Worm (Caenorhabditis elegans): ENCODE measurements around the gene pld-1.

The pld-1 gene

DNA sequence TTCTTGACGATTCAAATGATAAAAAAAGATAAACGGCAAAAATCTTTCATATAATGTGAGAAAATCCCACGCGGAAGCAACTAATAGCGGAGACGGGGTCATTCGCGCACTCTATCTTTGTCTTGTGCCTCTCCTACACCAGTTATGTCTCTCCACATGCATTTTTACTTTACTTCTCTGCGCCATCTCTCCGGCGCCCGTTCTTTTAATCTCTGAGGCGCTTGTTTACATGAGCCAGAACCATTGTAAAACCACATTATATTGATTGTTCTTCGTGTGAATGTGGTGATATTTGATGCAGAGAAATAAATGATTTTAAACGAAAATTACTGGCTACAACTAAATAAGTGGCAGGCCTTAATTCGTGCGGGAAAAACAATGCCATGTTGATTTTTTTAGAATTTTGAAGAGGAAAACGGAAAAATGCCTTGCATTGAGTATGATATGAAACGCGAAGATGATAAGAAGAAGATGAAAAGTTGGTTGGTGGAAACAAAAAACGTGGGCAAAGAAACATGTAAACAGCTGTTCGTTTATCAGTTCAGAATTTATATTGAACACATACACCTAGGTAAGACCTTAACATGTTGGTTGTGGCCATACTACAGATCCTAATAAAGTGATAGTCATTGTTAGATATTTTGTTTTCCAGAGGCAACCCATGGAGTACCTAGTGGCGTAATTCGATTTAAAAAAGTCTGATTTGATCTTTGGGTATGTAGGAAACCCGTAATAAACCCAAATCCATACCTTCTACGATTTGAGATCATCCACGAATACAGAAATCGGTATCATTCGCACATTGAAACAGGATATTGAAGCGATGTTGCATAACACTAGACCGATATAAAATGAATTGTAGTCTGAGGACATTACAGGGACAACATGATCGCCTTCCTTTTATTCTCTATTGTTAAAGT is 1.1 kb upstream of the pld-1 start, which contains the start of gene C04G6.2:
C04G6.2 (plus strand) TSS at position 870 of the 920 bp plus-strand sequence.
- TF ChIP-seq unc-62 (GFP tag; optimal IDR thresholded peaks at IDR 0.05), result no peak

DNA sequence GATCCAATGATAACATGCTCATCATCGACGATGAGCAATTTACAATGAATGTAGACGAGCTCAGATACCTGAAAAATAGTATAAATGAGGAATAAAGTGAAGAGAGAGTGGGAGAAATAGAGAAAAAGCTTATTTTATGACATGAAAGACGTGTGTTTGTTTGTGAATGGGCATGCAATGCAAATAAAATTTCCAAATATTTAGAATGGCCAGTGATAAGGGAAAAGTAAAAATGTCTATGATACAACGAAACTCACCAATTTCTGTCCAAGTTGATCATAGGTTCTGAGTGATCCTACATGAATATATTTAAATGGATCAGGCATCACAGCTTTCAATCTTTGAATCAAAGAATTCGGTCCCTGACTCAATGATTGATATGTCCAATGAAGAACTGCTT is 5.3 kb downstream of the pld-1 start:
- TF ChIP-seq unc-62 (GFP tag; optimal IDR thresholded peaks at IDR 0.05), result no peak

DNA sequence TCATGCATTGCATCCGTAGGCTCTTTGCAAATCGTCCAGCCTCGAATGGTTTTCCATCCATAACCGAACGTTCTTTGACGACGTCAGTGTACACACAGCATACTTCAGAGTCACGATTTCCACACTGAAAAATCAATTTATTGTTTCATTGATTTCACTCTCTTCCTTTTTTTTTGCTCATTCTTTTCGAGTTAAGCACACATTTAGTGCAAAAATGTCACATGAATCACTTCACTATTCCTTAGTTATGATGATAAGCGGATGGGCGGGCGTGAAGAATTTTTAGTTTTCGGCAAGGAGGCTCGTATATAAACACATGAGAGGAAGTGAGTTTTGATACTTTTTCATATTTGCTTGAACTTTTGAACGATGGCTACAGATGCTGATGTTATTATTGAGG is 6.0 kb downstream of the pld-1 start, which contains the start of gene txt-9:
txt-9 (plus strand) TSS at position 336 of the 400 bp plus-strand sequence.
- no peak for TF ChIP-seq unc-62 (GFP tag; optimal IDR thresholded peaks at IDR 0.05)

DNA sequence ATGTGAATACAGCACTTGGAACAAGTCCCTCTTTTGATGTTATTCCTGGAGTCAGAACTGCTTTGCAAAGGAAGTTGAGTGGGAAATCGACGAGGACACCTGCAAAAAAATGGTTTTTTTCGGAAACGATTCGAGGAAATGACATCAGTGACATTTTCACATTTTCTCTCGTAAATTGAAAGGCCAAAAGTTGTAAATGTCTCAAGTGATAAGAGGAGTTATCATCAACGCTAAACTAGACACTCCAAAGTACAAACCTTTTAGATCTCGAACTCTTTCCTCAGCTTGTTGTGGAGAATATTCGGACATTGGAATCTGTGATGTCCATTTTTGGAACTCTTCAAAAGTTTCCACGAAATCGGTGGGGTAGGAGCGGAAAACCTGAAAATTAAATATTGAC is 7.3 kb downstream of the pld-1 start:
- no peak for TF ChIP-seq unc-62 (GFP tag; optimal IDR thresholded peaks at IDR 0.05)

DNA sequence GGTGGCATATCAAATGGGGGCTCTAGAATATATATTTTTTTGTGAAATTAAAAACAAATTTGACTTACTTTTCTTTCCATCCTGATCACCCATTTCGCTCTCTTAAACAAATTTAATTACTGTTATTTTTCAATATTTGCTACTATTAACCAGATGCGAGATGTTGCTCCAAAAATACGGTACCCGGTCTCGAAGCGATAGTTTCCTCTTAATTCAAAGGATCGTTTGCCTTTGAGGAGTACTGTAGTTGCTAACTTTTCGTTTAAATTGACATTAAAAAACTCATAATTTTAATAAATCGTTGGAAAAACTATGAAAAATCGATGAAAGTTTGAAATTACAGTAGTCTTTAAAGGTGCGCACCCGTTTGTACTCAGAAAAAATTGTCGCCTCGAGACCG is 8.1 kb downstream of the pld-1 start, which contains the start of gene C04G6.4:
C04G6.4 (minus strand) TSS at position 101 of the 400 bp plus-strand sequence.
- TF ChIP-seq unc-62 (GFP tag; optimal IDR thresholded peaks at IDR 0.05), result no peak

DNA sequence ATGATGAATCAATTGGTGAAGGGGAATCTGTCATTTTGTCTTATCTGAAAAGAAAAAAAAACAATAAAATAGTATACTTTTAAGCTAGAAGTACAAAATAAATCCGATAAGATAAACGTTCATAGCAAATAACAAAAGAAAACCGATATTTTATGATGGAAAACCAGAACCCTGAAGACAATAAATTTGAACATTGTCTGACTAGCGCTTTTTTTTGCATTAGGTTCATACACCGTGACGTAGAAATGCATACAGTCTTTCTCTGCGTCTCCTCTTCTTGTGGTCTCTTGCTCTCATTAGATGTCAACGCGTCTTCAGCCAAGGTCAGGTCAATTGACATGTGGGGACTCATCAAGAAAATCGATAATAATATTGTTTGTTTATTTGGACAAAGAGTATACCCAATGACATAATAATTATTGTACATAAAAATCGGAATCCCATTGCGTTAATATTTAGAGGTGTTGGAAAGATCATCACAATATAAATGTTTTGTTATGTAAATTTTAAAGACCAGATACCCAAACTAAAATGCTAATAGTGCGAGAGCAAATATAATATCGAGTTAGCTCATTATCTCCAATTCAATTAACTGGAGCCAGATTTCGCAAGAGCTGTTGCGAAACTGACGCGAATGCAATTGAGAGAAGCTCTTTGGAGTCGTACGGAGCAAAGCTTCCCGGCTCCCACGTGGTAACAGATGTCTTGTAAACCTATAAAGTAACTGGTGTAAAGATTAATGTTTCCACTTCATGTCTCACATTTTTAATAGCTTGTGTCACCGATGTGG is 10.2 kb downstream of the pld-1 start, which contains the start of gene dsh-2:
dsh-2 (minus strand) TSS at position 51 of the 790 bp plus-strand sequence.
- no peak for TF ChIP-seq unc-62 (GFP tag; optimal IDR thresholded peaks at IDR 0.05)

DNA sequence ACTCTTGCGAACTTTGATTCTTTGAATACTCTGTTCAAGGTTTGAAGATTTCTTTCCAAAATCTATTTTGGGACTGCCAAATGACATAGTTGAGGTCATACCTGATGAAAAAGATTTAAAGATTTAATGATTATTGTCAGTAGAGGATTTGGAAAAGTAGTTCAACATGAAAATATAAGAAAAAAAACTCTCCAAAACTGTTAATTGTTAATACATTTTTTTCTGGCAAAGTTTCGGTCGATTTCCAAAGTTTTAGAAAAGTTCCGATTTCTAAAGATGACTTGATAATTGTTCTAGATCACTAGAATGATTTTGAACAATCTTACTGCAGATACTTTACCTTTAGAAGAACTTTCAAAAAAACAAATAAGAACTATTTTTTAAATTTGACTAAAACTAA is 20.2 kb downstream of the pld-1 start, which contains the start of gene C27A2.7:
C27A2.7 (minus strand) TSS at position 101 of the 400 bp plus-strand sequence.
- TF ChIP-seq unc-62 (GFP tag; optimal IDR thresholded peaks at IDR 0.05), result no peak

DNA sequence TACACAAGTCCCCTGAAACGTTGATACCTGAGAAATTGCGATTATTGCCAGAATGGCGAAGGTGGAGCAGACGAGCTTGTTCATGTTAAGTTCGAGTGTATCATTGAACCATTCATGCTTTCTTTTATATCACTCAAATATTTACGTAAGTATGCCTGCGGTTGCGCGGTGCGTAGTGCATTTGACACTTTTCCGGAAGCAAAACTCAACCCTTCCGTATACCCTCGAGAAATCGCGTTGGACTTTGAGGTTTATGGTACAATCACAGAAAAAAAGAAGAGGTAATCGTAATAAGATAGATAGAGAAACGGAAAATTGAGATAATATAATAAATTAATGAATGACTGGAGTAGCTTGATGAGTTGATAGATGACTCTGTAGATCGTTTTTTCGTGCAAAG is 22.0 kb downstream of the pld-1 start, which contains the start of gene idpb-2:
idpb-2 (minus strand) TSS at position 101 of the 400 bp plus-strand sequence.
- no peak for TF ChIP-seq unc-62 (GFP tag; optimal IDR thresholded peaks at IDR 0.05)

DNA sequence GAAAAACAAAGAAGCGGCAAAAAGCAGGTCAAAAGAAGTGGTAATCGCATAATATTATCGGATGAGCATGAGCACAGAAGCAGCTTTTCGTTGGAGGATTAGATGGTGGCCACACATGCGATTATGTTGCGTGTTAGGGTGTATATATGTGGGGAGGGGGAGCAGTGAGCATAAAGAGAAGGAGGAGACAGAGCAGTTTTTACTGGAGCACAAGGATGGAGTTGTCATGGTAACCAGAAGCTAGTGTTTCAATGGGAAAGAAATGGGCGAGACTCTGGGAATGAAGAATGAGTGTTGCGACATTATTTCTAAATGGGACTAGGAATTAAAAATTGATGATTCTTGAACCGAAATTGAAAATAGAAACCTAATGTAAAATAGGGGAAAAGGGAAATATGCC is 23.6 kb downstream of the pld-1 start, which contains the start of gene C27A2.8:
C27A2.8 (minus strand) TSS at position 117 of the 400 bp plus-strand sequence.
- TF ChIP-seq unc-62 (GFP tag; optimal IDR thresholded peaks at IDR 0.05), result no peak

DNA sequence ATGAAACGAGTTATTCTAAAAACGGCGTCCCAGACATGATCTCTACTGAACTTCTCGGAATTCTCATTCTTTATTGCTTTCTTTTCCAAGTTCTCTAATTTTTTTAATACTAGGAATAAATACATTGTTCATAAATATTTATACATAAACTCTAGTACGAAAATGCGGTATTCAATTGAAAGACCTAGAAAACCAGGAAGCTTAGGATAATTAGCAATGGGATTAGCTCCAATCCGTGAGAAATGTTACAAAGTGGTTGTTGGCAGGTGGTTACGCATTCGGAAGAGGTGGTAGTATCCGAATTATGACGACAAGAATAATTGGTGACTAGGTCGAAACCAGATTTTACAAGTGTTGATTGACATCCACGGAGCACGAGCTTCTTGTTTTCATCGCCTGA is 24.5 kb downstream of the pld-1 start:
- no peak for TF ChIP-seq unc-62 (GFP tag; optimal IDR thresholded peaks at IDR 0.05)

DNA sequence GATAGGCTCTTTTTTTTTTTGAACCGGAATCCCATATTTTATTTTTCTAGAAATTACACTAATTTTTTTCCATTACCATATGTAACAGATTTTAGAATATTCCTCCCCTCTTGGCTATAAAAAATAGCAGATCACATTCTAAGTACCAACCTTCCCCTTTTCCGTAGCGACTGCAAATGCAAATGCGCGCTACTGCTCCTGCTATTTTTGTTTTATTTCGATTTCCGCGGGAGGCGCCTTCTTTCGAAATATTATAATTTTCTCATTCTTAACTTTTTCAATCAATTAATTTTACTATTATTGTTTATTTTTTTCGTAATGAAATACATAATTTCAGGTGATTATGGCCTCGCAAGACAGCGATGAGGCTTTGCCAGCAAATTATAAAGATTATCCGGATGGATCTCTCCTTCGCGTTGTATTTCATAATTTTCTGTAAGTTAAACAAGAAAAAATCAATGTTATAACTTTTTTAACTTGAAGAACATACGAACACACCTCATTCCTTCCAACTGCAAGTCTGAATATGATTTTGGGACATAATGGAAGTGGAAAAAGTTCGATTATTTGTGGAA is 29.6 kb downstream of the pld-1 start, which contains the start of gene smc-5:
smc-5 (plus strand) TSS at position 332 of the 575 bp plus-strand sequence.
- no peak for TF ChIP-seq unc-62 (GFP tag; optimal IDR thresholded peaks at IDR 0.05)

DNA sequence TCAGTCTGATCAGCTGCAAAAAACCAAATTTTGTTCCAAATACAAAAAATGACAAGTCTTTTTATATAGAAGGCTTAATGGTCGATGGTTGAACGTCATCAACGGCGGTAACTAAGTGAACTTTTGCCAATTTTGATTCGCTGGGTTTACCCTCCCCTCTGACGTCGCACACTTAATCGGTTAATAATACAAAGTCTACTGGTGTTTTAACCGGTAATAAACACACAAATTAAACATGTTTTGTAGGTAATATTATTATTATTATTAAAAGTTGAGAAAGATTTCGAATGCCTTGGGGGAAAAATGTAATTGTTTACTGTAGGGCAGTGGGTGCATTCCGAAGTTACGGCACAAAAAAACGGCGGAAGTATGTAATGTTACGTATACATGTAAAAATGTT is 30.8 kb downstream of the pld-1 start, which contains the start of gene pho-12:
pho-12 (minus strand) TSS at position 101 of the 400 bp plus-strand sequence.
- no peak for TF ChIP-seq unc-62 (GFP tag; optimal IDR thresholded peaks at IDR 0.05)

DNA sequence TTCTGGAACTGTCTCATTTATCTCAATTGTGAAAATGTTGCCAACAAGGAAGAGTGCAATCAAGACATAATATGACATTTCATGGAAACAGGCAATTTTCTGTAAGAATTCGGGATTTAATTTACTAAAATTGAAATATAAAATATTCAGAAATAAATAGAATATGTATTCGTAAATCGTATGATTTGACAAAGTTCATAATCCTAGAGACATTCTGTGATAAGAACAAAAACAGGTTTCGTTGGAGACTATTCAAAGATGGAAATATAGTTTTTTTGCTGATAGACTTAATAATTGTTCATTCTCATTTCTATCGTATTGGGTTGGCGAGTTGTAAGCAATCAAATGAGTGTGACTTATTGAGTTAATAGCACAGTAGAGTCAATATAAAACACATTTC is 33.5 kb downstream of the pld-1 start, which contains the start of gene C27A2.12:
C27A2.12 (minus strand) TSS at position 101 of the 400 bp plus-strand sequence.
- TF ChIP-seq unc-62 (GFP tag; optimal IDR thresholded peaks at IDR 0.05), result no peak

DNA sequence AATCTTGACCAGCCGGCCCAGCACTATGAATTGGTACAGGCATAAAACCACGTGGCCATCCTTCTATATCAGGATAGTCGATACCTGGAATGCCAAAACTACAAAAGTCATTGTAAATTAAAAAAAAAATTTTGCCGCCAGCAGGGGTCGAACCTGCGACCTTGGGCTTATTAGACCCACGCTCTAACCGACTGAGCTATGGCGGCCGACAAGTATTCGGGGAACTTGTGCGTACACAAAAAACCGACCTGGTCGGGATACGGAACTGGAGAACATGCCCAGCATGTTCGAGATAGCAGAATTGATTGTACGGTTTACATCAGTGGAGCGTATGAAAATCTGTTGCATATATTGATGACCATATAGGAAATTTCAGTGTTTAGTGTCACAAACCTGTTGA is 34.2 kb downstream of the pld-1 start:
- TF ChIP-seq unc-62 (GFP tag; optimal IDR thresholded peaks at IDR 0.05), result no peak

DNA sequence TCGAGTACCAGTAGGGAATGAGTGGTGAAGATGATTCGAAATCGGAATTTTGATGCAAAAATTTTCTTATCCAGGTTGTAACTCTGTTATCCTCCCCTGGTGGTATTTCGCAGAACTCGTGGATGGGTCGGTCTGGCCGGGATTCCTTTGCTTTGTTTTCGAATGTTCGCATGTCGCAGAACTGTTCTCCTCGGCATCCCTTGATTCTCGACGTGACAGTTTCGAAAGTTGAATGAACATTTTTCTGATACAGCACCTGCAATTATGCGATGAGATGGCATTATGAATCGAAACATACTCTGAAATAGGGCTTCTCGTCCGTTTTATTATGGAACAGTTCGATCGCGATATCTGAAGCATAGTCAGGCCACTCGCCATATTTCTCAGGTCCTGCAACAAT is 35.2 kb downstream of the pld-1 start:
- no peak for TF ChIP-seq unc-62 (GFP tag; optimal IDR thresholded peaks at IDR 0.05)

Measured in whole organism, dauer.